Worm (Caenorhabditis elegans): ENCODE results near the gene cht-6.

cht-6 gene

DNA sequence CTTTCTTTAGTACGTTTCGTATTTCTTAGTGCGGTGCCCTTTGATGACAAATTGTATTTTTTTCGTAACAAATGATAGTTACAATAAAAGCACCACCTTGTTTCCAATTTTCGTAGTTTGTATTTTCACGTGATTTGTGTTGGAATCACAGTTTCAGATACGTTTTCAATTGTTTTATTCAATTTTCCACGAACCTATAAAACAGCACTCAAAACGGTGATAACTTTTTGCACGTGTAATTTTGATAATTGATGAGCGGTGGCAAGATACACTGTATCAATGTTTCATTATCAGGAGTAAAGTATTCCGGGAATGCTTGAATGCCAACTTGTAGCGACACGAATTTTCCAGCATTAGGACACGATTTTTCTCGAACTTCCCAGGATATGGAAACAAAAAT is 3.6 kb upstream of the cht-6 start:
- TF ChIP-seq pha-4 (GFP tag; IDR thresholded peaks at IDR 0.05) (no peak), pha-4 (tag; optimal IDR thresholded peaks at IDR 0.05) (no peak), nhr-77 (tag; optimal IDR thresholded peaks at IDR 0.05) (peak; percentile 54), aha-1 (tag) (no peak), madf-9 (GFP tag; conservative IDR thresholded peaks at IDR 0.05) (no peak), Y48G9A.11 (GFP tag; IDR thresholded peaks at IDR 0.05) (no peak), lir-3 (tag; optimal IDR thresholded peaks at IDR 0.05) (no peak), mxl-3 (GFP tag; optimal IDR thresholded peaks at IDR 0.05) (peak; percentile 17), ceh-20 (GFP tag; IDR thresholded peaks at IDR 0.05) (peak; percentile 68), mes-2 (tag; optimal IDR thresholded peaks at IDR 0.05; ENCODE audit: poor library complexity, severe bottlenecking) (no peak), nhr-48 (tag; optimal IDR thresholded peaks at IDR 0.05) (peak; percentile 37), unc-62 (GFP tag; optimal IDR thresholded peaks at IDR 0.05 in 1 of 2) (peak in 1 of 2 experiments; percentile 25), unc-62 (tag; optimal IDR thresholded peaks at IDR 0.05) (no peak), egl-43 (GFP tag; IDR thresholded peaks at IDR 0.05) (no peak), zfp-2 (tag; optimal IDR thresholded peaks at IDR 0.05) (no peak), nhr-111 (GFP tag; optimal IDR thresholded peaks at IDR 0.05) (no peak), hlh-11 (tag; optimal IDR thresholded peaks at IDR 0.05) (peak; percentile 72), sdz-12 (GFP tag; optimal IDR thresholded peaks at IDR 0.05) (no peak), dve-1 (tag; optimal IDR thresholded peaks at IDR 0.05; ENCODE audit: insufficient read depth) (peak; percentile 74), tra-1 (GFP tag; IDR thresholded peaks at IDR 0.05) (peak; percentile 67; the same call in 1 of the 2 replicates), mdt-29 (GFP tag; IDR thresholded peaks at IDR 0.05) (no peak), zip-2 (tag; optimal IDR thresholded peaks at IDR 0.05) (no peak), jun-1 (tag; optimal IDR thresholded peaks at IDR 0.05) (no peak), F44E2.7 (GFP tag; IDR thresholded peaks at IDR 0.05) (no peak), ctbp-1 (GFP tag; IDR thresholded peaks at IDR 0.05) (no peak), F26F4.8 (GFP tag; conservative IDR thresholded peaks at IDR 0.05) (no peak), zag-1 (tag; optimal IDR thresholded peaks at IDR 0.05) (no peak), nhr-102 (tag; optimal IDR thresholded peaks at IDR 0.05) (peak; percentile 31), nhr-28 (tag; optimal IDR thresholded peaks at IDR 0.05) (peak; percentile 91), mdl-1 (tag; optimal IDR thresholded peaks at IDR 0.05) (peak in 1 of 2 experiments; percentile 75), daf-19 (GFP tag; conservative IDR thresholded peaks at IDR 0.05) (no peak), pqm-1 (tag; optimal IDR thresholded peaks at IDR 0.05) (peak; percentile 84), lin-39 (tag; optimal IDR thresholded peaks at IDR 0.05) (no peak), hlh-30 (tag; optimal IDR thresholded peaks at IDR 0.05; ENCODE audit: insufficient read depth) (peak; percentile 50), arid-1 (GFP tag; conservative IDR thresholded peaks at IDR 0.05) (no peak), dmd-6 (GFP tag; IDR thresholded peaks at IDR 0.05) (peak; percentile 93), aly-2 (tag; optimal IDR thresholded peaks at IDR 0.05) (no peak), ces-1 (GFP tag; optimal IDR thresholded peaks at IDR 0.05) (no peak), T20F7.1 (GFP tag; optimal IDR thresholded peaks at IDR 0.05) (peak; percentile 31), lin-1 (GFP tag; IDR thresholded peaks at IDR 0.05) (0 out of 2 replicates have a peak, but pooled peaks have one; percentile 11), hmg-1.1 (GFP tag; IDR thresholded peaks at IDR 0.05) (no peak), lsy-2 (tag; optimal IDR thresholded peaks at IDR 0.05) (peak in 1 of 2 experiments; percentile 38), php-3 (GFP tag; IDR thresholded peaks at IDR 0.05) (peak; percentile 99), Y75B8A.6 (GFP tag; IDR thresholded peaks at IDR 0.05) (no peak), daf-16 (GFP tag; optimal IDR thresholded peaks at IDR 0.05) (no peak), daf-16 (tag; optimal IDR thresholded peaks at IDR 0.05) (peak; percentile 34), lin-13 (GFP tag; optimal IDR thresholded peaks at IDR 0.05) (no peak), mep-1 (tag; optimal IDR thresholded peaks at IDR 0.05) (peak; percentile 21), mxl-2 (GFP tag; conservative IDR thresholded peaks at IDR 0.05) (no peak), lin-29 (GFP tag; IDR thresholded peaks at IDR 0.05) (no peak)
